Worm (Caenorhabditis elegans): ENCODE results near the gene sas-7.

DNA sequence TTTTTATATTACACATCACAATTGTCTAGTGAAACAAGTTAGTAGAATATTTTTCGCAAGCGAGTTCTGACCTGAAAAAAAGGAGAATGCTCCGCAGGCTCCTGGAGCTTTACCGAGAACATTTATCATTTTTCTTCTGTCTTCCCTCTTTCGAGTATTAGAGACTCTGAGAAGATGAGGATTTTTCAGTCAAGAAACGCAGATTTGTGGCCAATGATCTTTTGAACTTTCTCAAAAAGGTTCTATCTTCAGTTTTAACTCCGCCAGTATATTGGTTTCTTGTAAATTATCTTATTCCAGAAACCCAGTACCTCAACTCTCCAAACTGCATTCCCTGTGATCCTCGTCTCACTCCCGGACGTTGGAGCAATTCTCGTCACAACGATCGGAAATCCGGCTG, 35.2 kb upstream of the sas-7 start, which contains the start of gene K10G9.2:
- TF ChIP-seq blmp-1 (tag; optimal IDR thresholded peaks at IDR 0.05; ENCODE audit: insufficient read depth) (no peak), ceh-16 (tag; optimal IDR thresholded peaks at IDR 0.05) (no peak), mab-5 (tag; optimal IDR thresholded peaks at IDR 0.05) (no peak), aly-2 (tag; optimal IDR thresholded peaks at IDR 0.05) (no peak), ama-1 (optimal IDR thresholded peaks at IDR 0.05) (no peak), snpc-4 (tag; optimal IDR thresholded peaks at IDR 0.05) (no peak)
